Fruit fly (Drosophila melanogaster) S2 (cell line): ENCODE measurements around the gene lwr.

Experiments
- CG8478 ChIP-seq: fragments of >200 bp; optimal IDR thresholded peaks from 2 replicates; lab custom pipeline; 2018
- CTCF ChIP-seq, 2 experiments: fragments of >200 bp; optimal IDR thresholded peaks; 2 replicates each; lab custom pipeline; 2018

The lwr gene

DNA sequence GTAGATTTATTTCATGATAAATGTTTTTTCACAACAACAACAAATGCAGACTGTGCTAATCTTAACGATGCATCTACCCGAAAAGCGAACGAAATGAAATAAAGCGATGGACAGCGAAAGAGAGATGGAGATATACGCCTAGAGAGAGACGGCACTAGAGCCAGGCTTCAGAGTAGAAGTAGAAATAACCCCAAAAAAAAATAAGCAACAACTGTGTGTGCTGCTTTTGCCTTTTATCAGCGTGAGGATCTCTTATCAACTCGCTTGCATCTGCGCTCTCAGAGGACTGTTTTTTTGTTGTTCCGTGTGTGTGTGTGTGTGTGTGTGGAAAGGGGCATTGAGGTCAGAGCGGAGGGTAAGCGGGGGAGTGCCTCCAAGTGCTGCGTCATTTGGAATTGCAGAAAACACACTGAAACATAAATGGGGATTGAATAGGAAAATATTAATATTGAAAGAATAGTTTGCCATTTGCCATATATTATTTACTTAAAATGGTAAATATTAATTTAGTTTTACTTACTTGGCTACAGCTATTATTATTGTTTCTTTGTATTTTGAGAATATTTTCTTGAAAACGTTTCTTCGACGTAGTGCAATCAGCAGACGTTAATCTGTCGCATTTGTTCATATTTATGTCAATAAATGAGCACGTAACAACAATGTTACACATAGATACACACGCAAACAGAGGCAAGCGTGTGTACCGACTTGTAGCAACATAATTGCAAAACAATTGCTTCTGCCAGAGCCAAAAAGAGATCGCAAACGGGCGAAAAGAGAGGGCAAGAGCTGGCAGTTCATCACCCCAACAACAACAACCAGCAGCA lies 21.2 kb downstream of the lwr start:
- TF ChIP-seq CG8478 (no peak), CTCF (optimal IDR thresholded peaks at IDR 0.05; lab: Kevin White, UChicago) (no peak)

- no peak for TF ChIP-seq CG8478
- TF ChIP-seq CTCF (optimal IDR thresholded peaks at IDR 0.05; lab: Kevin White, UChicago) = no peak
Measured at dm6 chr2L:520331-521000, 21.9 kb downstream of the lwr start.

DNA sequence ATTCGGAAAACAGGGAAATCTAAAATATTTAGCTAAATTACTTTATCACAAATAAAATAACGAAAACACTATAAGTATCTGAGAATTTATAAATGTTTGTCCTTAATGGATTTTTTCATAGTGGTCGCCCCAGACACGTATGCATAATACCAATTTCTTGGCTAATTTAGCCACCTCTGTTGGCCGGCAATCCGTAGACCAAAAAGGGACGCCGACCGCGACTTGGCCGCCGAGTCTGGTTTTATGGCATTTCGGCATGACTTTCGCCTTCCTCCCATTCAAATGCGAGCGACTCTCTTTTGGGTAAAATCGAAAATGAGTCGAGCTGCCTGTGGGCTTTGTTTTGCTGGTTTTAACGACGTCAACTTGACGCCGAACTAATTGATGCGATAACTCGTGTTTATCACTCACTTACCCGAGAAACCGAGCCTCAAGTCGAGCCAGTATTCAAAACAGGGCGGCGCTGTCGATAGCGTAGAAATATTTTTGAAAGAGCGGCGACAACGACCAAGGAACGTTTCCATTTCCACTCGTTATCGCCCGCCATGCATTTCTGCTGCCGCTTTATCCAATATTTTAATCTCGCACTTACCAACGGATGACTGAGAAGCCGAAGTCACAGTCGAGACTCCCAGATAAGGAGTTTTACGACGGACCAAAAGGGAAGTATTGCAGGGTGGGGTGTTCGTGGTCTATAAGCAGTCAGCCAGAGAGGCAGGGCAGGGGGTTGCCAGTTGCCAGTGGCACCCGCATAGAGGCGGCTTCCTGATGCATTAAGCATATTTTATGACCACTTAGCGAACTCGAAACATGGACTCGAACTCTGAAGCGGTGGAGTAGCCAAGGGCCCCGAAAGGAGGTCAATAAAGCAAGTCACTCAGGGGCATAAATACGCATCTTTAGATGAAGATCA lies 23.1 kb downstream of the lwr start:
- no peak for TF ChIP-seq CG8478
- no peak for TF ChIP-seq CTCF (optimal IDR thresholded peaks at IDR 0.05; lab: Kevin White, UChicago)

DNA sequence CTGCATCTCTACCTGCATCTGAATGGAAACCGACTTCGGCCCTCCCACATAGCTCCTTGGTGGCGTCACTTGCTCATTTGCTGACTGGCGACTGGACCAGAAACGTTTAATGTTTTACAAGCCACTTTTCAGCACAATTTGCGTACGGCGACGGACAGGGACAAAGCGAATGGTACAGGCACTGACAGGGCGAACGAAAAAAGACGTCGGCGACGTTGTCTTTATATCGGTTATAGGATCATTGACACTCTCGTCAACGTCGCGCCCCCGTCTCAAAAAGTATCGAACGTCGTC lies 23.8 kb downstream of the lwr start:
- TF ChIP-seq CG8478 (no peak), CTCF (optimal IDR thresholded peaks at IDR 0.05; lab: Kevin White, UChicago) (no peak)

DNA sequence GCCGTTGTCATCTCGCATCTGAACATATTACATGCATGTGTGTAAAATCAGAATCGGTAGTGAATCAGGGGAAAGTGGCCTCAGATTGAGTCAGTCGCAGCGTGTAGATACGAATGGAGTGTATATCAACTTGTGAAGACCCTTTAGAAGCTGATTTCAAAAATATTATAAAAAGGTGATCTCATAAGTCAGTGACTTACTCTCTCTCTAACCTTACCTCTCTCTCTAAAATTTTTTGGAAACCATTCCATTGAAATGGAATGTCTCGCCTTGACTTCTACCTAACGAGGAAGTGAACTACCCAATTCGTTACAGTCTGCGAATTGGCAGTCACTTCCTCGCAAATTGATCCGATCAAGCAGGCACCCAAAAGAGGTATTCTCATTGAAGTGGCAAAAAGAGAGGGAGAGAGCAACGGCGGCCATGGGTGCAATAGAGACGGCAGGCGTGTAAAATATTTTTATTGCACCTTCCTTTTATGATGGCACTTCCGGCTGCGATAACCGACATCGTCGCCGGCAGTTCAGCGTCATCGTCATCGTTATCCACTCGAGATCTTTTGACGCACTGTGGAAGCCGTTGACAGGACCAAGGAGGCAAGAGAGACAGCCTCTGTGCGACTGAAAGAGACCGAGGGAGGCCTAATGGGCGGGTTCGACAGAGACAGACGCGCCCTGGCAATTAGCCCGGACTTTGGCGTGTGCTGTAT lies 24.3 kb downstream of the lwr start:
- TF ChIP-seq CTCF (optimal IDR thresholded peaks at IDR 0.05; lab: Kevin White, UChicago) (no peak), CG8478 (no peak)

- TF ChIP-seq CG8478 = no peak
- no peak for TF ChIP-seq CTCF (optimal IDR thresholded peaks at IDR 0.05; lab: Kevin White, UChicago)
Measured at dm6 chr2L:516032-516993, 26.1 kb downstream of the lwr start.

- TF ChIP-seq CG8478 (no peak), CTCF (optimal IDR thresholded peaks at IDR 0.05; lab: Kevin White, UChicago) (no peak)
Measured at dm6 chr2L:514124-514818, 28.1 kb downstream of the lwr start.

dm6 chr2L:513035-513434 lies 29.3 kb downstream of the lwr start:
- no peak for TF ChIP-seq CG8478
- no peak for TF ChIP-seq CTCF (optimal IDR thresholded peaks at IDR 0.05; lab: Kevin White, UChicago)

DNA sequence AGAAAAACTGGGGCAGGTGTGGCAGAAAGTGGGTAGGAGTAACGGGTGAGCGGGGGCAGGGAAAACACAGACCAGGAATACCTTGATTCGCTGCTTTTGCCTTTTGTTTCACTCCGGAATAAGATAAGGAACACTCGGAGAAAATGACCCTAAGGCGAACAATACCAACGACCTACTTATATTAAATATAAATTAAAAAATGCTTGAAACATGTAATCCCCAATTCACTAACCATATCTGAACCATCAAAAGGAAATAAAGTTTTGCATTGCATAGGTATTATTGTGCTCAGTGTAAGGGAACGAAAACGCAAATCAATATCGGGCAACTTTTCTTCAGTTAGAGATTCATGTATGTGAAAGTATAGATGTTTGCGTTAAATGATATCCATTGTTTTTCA lies 30.4 kb downstream of the lwr start:
- TF ChIP-seq CTCF (optimal IDR thresholded peaks at IDR 0.05; lab: Kevin White, UChicago) (no peak), CG8478 (no peak)

DNA sequence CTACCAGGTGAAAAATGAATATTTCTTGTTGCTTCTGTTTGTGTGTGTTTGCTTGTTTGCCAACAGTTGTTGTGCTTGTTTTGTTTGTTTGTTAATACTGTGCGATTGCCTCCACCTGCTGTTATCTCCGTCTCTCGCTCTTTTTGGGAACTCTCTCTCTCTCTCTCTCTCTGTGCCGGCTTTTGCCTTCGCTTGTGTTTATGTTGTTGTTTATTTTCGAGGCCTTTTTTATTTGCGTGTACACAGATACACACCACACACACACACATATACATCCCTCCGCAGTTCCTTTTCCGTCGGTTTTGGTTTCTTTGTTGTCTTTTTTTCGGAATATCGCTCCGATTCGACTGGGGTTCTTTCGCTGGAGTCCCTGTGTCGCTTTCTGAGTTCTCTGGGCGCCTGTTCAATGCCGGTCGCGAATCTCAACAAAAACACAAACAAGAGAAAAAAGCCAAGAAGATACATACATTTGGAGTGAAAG lies 31.8 kb downstream of the lwr start:
- TF ChIP-seq CTCF (optimal IDR thresholded peaks at IDR 0.05; lab: Kevin White, UChicago) = no peak
- no peak for TF ChIP-seq CG8478

DNA sequence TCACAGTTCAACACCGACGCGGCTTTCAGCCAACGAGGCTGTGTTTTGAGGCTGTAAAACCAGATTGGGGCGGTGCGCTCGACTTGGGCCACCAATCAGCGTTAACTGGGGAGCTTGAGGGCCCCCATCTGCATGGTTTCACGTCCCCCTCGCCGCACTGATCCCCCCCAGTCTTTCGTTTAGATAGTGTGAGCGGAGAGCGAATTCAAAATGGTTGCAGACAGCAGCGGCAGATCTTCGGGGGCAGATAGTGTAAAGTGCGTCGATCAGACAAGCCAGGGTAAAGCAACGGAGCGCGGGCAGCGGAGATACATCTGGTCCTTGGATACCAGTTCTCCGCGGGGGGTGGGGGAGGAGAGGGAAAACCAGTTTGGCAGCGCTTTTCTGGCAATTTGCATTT lies 35.2 kb downstream of the lwr start:
- TF ChIP-seq CG8478 (no peak), CTCF (optimal IDR thresholded peaks at IDR 0.05; lab: Kevin White, UChicago) (no peak)

DNA sequence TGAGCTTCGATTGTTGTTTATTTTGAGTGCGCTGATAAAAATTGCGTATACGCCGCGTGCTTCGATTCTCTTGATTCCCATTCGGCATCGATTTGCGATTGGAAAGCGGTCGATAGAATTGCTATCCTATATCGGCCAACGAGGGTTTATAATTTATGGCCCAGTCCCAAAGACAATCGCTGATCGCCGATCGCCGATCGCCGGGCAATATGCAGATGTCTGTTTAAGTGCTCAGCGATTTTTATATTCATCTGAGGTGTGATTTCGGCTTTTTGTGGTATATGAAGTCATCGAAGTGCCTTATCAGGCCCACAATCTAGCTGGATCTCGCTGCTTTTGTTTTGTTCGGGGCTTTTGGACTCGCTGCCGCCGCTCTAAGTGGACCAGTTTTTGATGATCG lies 35.9 kb downstream of the lwr start:
- TF ChIP-seq CG8478 = no peak
- no peak for TF ChIP-seq CTCF (optimal IDR thresholded peaks at IDR 0.05; lab: Kevin White, UChicago)

DNA sequence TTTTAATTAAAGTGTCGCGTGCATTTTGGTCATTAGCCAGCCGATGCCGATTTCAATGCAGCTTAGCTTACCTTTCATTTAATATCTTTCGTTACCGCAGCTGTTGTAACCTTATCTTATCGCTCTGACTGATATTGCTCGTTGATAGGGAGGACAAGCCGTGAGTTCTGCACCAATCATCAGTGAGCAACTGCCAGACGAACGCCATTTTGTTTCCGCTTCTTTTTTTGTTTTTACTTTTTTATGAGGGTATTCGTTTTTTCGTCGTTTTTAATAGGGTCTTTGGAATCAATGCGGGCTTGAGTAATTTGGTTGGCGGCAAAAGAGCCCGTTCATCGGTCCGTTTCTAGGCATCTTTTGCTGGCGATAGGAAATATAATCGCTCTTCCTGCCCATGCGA lies 37.4 kb downstream of the lwr start:
- no peak for TF ChIP-seq CTCF (optimal IDR thresholded peaks at IDR 0.05; lab: Kevin White, UChicago)
- no peak for TF ChIP-seq CG8478
